Worm (Caenorhabditis elegans) whole organism, L1 larva: ENCODE measurements around the gene F54B3.2.

Experiments
- C34B4.2 ChIP-seq: sonication (generic microtip); optimal IDR thresholded peaks from 2 replicates; lab custom pipeline; 2017; ENCODE audit warnings: mild to moderate bottlenecking, missing genetic modification characterization, missing compliant biosample characterization
- ama-1 ChIP-seq: fragments of 150-350 bp; optimal IDR thresholded peaks from 2 replicates; lab custom pipeline; 2014
- egl-27 ChIP-seq, 2 experiments: fragments of 150-350 bp in 1 of 2; sonication (generic microtip); optimal IDR thresholded peaks; 3 replicates each; lab custom pipeline; 2017 to 2018; ENCODE audit warnings: missing biosample characterization in 2 of 2, missing genetic modification characterization in 2 of 2, missing genetic modification reagents in 2 of 2
- elt-3 ChIP-seq, 6 experiments: fragments of 150-350 bp in 1 of 6; sonication (generic microtip); optimal IDR thresholded peaks; 2 replicates each; lab custom pipeline; 2017 to 2018; ENCODE audit warnings: missing biosample characterization in 6 of 6, missing genetic modification characterization in 6 of 6, inconsistent platforms in 1 of 6
- lin-35 ChIP-seq, 2 experiments: fragments of 150-350 bp; optimal IDR thresholded peaks; 2 replicates each; lab custom pipeline; 2014; ENCODE audit warnings: missing biosample characterization in 2 of 2, missing genetic modification characterization in 2 of 2, missing genetic modification reagents in 2 of 2
- nhr-71 ChIP-seq: sonication (generic microtip); optimal IDR thresholded peaks from 2 replicates; lab custom pipeline; 2016; ENCODE audit warnings: mild to moderate bottlenecking, missing genetic modification characterization, moderate library complexity, missing compliant biosample characterization
- nhr-90 ChIP-seq: sonication (generic microtip); optimal IDR thresholded peaks from 2 replicates; lab custom pipeline; 2016; ENCODE audit warnings: mild to moderate bottlenecking, missing genetic modification characterization, missing compliant biosample characterization; ENCODE audit not compliant: poor library complexity
- skn-1 ChIP-seq: fragments of 150-350 bp; optimal IDR thresholded peaks from 2 replicates; lab custom pipeline; 2014; ENCODE audit warnings: missing biosample characterization, missing genetic modification characterization
- snpc-4 ChIP-seq: fragments of 150-350 bp; optimal IDR thresholded peaks from 2 replicates; lab custom pipeline; 2014; ENCODE audit warnings: missing biosample characterization, missing genetic modification characterization
- unc-62 ChIP-seq: fragments of 150-350 bp; optimal IDR thresholded peaks from 2 replicates; lab custom pipeline; 2014; ENCODE audit warnings: missing biosample characterization, missing genetic modification reagents, missing genetic modification characterization
- unc-86 ChIP-seq: sonication (generic microtip); optimal IDR thresholded peaks from 2 replicates; lab custom pipeline; 2016; ENCODE audit warnings: missing genetic modification characterization, missing compliant biosample characterization

DNA sequence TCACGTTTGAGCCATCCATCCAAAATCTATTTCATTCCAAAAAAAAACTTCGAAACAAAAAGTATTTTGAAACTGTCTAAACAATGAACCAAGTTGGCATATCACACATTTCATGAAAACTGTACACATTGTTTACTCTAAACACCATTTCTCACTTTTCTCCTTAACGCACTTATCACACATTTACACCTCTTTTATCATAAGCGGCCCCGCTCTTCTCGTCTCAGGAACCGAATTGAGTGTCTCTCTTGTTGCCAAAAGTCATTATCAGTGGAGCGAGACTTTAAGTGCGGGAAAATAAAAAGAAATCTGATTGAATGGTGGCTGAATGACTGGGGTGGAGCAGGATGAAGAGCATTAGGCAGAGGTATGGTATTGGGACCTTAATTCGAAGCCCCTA is 38.1 kb downstream of the F54B3.2 start:
- TF ChIP-seq snpc-4 (tag; lab: Kevin White, UChicago) = no peak
- no peak for TF ChIP-seq skn-1
- TF ChIP-seq elt-3 (tag; optimal IDR thresholded peaks at IDR 0.05; lab: Kevin White, UChicago) = no peak
- TF ChIP-seq lin-35 (GFP tag; optimal IDR thresholded peaks at IDR 0.05; lab: Kevin White, UChicago) = no peak
- TF ChIP-seq ama-1 = no peak
- TF ChIP-seq nhr-90 = no peak
- TF ChIP-seq nhr-71 (tag; lab: Kevin White, UChicago) = no peak
- no peak for TF ChIP-seq C34B4.2 (tag; lab: Kevin White, UChicago)
- no peak for TF ChIP-seq unc-86 (tag; lab: Kevin White, UChicago)
- TF ChIP-seq egl-27 (tag; optimal IDR thresholded peaks at IDR 0.05; lab: Kevin White, UChicago) = no peak
- no peak for TF ChIP-seq unc-62 (GFP tag; lab: Kevin White, UChicago)
